Worm (Caenorhabditis elegans): Measurements from ENCODE around the gene cul-6.
A peak's percentile ranks its signal among the peaks of the same experiment; 100 is the strongest.

The cul-6 gene

ce11 chrIV:12599158-12599557 lies 8.9 kb upstream of the cul-6 start, which contains the start of gene pgp-1:
TSS of gene pgp-1 (minus strand) at chrIV:12599169.
- peak; percentile 94 for TF ChIP-seq elt-2 (tag; optimal IDR thresholded peaks at IDR 0.05)
- TF ChIP-seq nhr-76 (tag; optimal IDR thresholded peaks at IDR 0.05), result no peak
- TF ChIP-seq skn-1 (tag; optimal IDR thresholded peaks at IDR 0.05), result no peak
- TF ChIP-seq fkh-10 (GFP tag; optimal IDR thresholded peaks at IDR 0.05), result no peak
- TF ChIP-seq nhr-12 (tag; optimal IDR thresholded peaks at IDR 0.05), result no peak
- no peak for TF ChIP-seq daf-12 (tag; optimal IDR thresholded peaks at IDR 0.05)
- TF ChIP-seq jun-1 (tag; optimal IDR thresholded peaks at IDR 0.05), result peak; percentile 9
- no peak for TF ChIP-seq fos-1 (tag; optimal IDR thresholded peaks at IDR 0.05)
- peak; percentile 91 for TF ChIP-seq pqm-1 (tag; optimal IDR thresholded peaks at IDR 0.05)
- TF ChIP-seq mdl-1 (tag; optimal IDR thresholded peaks at IDR 0.05), result no peak
- TF ChIP-seq nhr-23 (tag; optimal IDR thresholded peaks at IDR 0.05), result no peak
- no peak for TF ChIP-seq unc-62 (GFP tag; optimal IDR thresholded peaks at IDR 0.05)
- TF ChIP-seq pha-4 (tag; optimal IDR thresholded peaks at IDR 0.05), result peak; percentile 27
- TF ChIP-seq elt-1 (tag; optimal IDR thresholded peaks at IDR 0.05), result no peak
- no peak for TF ChIP-seq unc-39 (tag; optimal IDR thresholded peaks at IDR 0.05)
- TF ChIP-seq nhr-67 (tag; optimal IDR thresholded peaks at IDR 0.05), result no peak

ce11 chrIV:12596960-12597359 lies 6.7 kb upstream of the cul-6 start:
- TF ChIP-seq nhr-67 (tag; optimal IDR thresholded peaks at IDR 0.05), result no peak
- TF ChIP-seq fkh-10 (GFP tag; optimal IDR thresholded peaks at IDR 0.05), result no peak

- TF ChIP-seq hmg-11 (tag; optimal IDR thresholded peaks at IDR 0.05) (peak; percentile 91), nhr-67 (tag; optimal IDR thresholded peaks at IDR 0.05) (no peak), ceh-9 (tag; optimal IDR thresholded peaks at IDR 0.05) (no peak), elt-2 (tag; optimal IDR thresholded peaks at IDR 0.05) (peak; percentile 62), pqm-1 (tag; optimal IDR thresholded peaks at IDR 0.05) (peak; percentile 26), jun-1 (tag; optimal IDR thresholded peaks at IDR 0.05) (peak; percentile 40), egl-27 (tag; optimal IDR thresholded peaks at IDR 0.05) (peak; percentile 6), daf-12 (tag; optimal IDR thresholded peaks at IDR 0.05) (no peak), nhr-25 (tag; optimal IDR thresholded peaks at IDR 0.05) (peak; percentile 11), nfya-1 (tag; optimal IDR thresholded peaks at IDR 0.05; ENCODE audit: insufficient read depth) (peak; percentile 83), fkh-2 (tag; optimal IDR thresholded peaks at IDR 0.05) (no peak), nhr-23 (tag; optimal IDR thresholded peaks at IDR 0.05) (peak; percentile 19), elt-3 (tag; optimal IDR thresholded peaks at IDR 0.05) (no peak), lin-39 (tag; optimal IDR thresholded peaks at IDR 0.05) (peak; percentile 60), elt-1 (tag; optimal IDR thresholded peaks at IDR 0.05) (no peak), fkh-10 (GFP tag; optimal IDR thresholded peaks at IDR 0.05) (no peak), tbx-2 (tag; optimal IDR thresholded peaks at IDR 0.05) (peak; percentile 43), fos-1 (tag; optimal IDR thresholded peaks at IDR 0.05) (no peak), pha-4 (tag; optimal IDR thresholded peaks at IDR 0.05) (peak; percentile 73), nhr-43 (tag; optimal IDR thresholded peaks at IDR 0.05; ENCODE audit: poor library complexity, severe bottlenecking) (no peak), nhr-11 (tag; optimal IDR thresholded peaks at IDR 0.05) (no peak), R02D3.7 (tag; optimal IDR thresholded peaks at IDR 0.05) (peak; percentile 31), sea-2 (GFP tag; optimal IDR thresholded peaks at IDR 0.05) (no peak), ceh-28 (tag; optimal IDR thresholded peaks at IDR 0.05) (no peak), snpc-4 (tag; optimal IDR thresholded peaks at IDR 0.05) (peak; percentile 52), skn-1 (tag; optimal IDR thresholded peaks at IDR 0.05) (peak; percentile 7), mml-1 (tag; optimal IDR thresholded peaks at IDR 0.05) (no peak), ZK546.5 (tag; optimal IDR thresholded peaks at IDR 0.05) (no peak), nhr-237 (tag; optimal IDR thresholded peaks at IDR 0.05) (no peak), zag-1 (tag; optimal IDR thresholded peaks at IDR 0.05) (no peak), nhr-76 (tag; optimal IDR thresholded peaks at IDR 0.05) (no peak), ztf-4 (tag; optimal IDR thresholded peaks at IDR 0.05) (no peak), aly-2 (tag; optimal IDR thresholded peaks at IDR 0.05) (no peak), lsy-12 (tag; optimal IDR thresholded peaks at IDR 0.05) (peak; percentile 53), lin-15B (tag; optimal IDR thresholded peaks at IDR 0.05) (peak; percentile 46)
Measured at ce11 chrIV:12594574-12594973, 4.3 kb upstream of the cul-6 start.

All from whole organism, L3 larva.